Fruit fly (Drosophila melanogaster): ENCODE data around the gene Lcp65Af.

Gene Lcp65Af

dm6 chr3L:6108264-6109060, 28.1 kb downstream of the Lcp65Af start (continued):
- TF ChIP-seq MTF-1 (GFP tag; optimal IDR thresholded peaks at IDR 0.05; ENCODE audit: borderline replicate concordance) (no peak), Blimp-1 (GFP tag; optimal IDR thresholded peaks at IDR 0.05) (peak; percentile 47), Sox100B (GFP tag; optimal IDR thresholded peaks at IDR 0.05) (peak; percentile 44), CG1602 (GFP tag; optimal IDR thresholded peaks at IDR 0.05) (no peak), fru (optimal IDR thresholded peaks at IDR 0.05) (no peak), nom (GFP tag; optimal IDR thresholded peaks at IDR 0.05) (no peak), CG7987 (GFP tag; optimal IDR thresholded peaks at IDR 0.05) (no peak), ftz-f1 (GFP tag; optimal IDR thresholded peaks at IDR 0.05) (no peak), Atf6 (GFP tag; IDR thresholded peaks at IDR 0.05) (no peak), CoRest (tag; optimal IDR thresholded peaks at IDR 0.05) (no peak), CG10565 (GFP tag; optimal IDR thresholded peaks at IDR 0.05) (no peak), CG7928 (GFP tag; optimal IDR thresholded peaks at IDR 0.05) (no peak), CG9876 (GFP tag; optimal IDR thresholded peaks at IDR 0.05) (no peak), Rfx (GFP tag; IDR thresholded peaks at IDR 0.05) (no peak), gfzf (GFP tag; optimal IDR thresholded peaks at IDR 0.05) (no peak), CG11560 (tag; IDR thresholded peaks at IDR 0.05) (no peak), Hr3 (GFP tag; optimal IDR thresholded peaks at IDR 0.05) (no peak), HLHmδ (GFP tag; optimal IDR thresholded peaks at IDR 0.05) (no peak), wek (GFP tag; optimal IDR thresholded peaks at IDR 0.05) (no peak), Fer3 (tag; optimal IDR thresholded peaks at IDR 0.05) (no peak), CG3281 (GFP tag; optimal IDR thresholded peaks at IDR 0.05) (no peak), Sry-δ (GFP tag; optimal IDR thresholded peaks at IDR 0.05) (no peak), Deaf1 (tag; optimal IDR thresholded peaks at IDR 0.05) (no peak), CG31365 (tag; optimal IDR thresholded peaks at IDR 0.05) (no peak), CG10654 (GFP tag; optimal IDR thresholded peaks at IDR 0.05) (no peak), unc-4 (GFP tag; IDR thresholded peaks at IDR 0.05; ENCODE audit: partially characterized antibody) (no peak), CG1233 (GFP tag; optimal IDR thresholded peaks at IDR 0.05) (no peak), row (GFP tag; IDR thresholded peaks at IDR 0.05) (no peak), BtbVII (GFP tag; optimal IDR thresholded peaks at IDR 0.05) (no peak), Sox102F (GFP tag; optimal IDR thresholded peaks at IDR 0.05) (peak; percentile 8), Kr (GFP tag; optimal IDR thresholded peaks at IDR 0.05) (no peak), ATbp (GFP tag; optimal IDR thresholded peaks at IDR 0.05) (no peak), Gug (GFP tag; IDR thresholded peaks at IDR 0.05) (no peak), CG11723 (GFP tag; optimal IDR thresholded peaks at IDR 0.05) (no peak), CG7556 (GFP tag; optimal IDR thresholded peaks at IDR 0.05) (no peak), Hr39 (optimal IDR thresholded peaks at IDR 0.05) (no peak), vnd (GFP tag; IDR thresholded peaks at IDR 0.05; ENCODE audit: partially characterized antibody) (no peak), odd (GFP tag; optimal IDR thresholded peaks at IDR 0.05) (no peak), CG14710 (tag; optimal IDR thresholded peaks at IDR 0.05) (peak; percentile 50), CG8290 (GFP tag; optimal IDR thresholded peaks at IDR 0.05) (no peak), CG8290 (tag; optimal IDR thresholded peaks at IDR 0.05) (no peak), Ssrp (tag; optimal IDR thresholded peaks at IDR 0.05) (peak; percentile 34), CG31441 (GFP tag; IDR thresholded peaks at IDR 0.05) (peak; percentile 48; the same call in 1 of the 2 replicates), CG1024 (GFP tag; IDR thresholded peaks at IDR 0.05) (no peak), sug (tag; optimal IDR thresholded peaks at IDR 0.05) (no peak), CG4404 (GFP tag; IDR thresholded peaks at IDR 0.05) (no peak), Stat92E (GFP tag; optimal IDR thresholded peaks at IDR 0.05) (no peak), Awh (GFP tag; IDR thresholded peaks at IDR 0.05) (no peak), CG1647 (GFP tag; optimal IDR thresholded peaks at IDR 0.05) (no peak), CG11247 (GFP tag; IDR thresholded peaks at IDR 0.05) (no peak)

All from whole organism, embryonic.